Fruit fly (Drosophila melanogaster) whole organism, prepupa: ENCODE data around the gene Nubp2.

Experiments
- Blimp-1 ChIP-seq: fragments of 200-800 bp; sonication (Bioruptor generic); optimal IDR thresholded peaks from 3 replicates; lab custom pipeline; 2017; ENCODE audit warnings: missing biosample characterization, missing genetic modification characterization, mild to moderate bottlenecking, moderate library complexity, missing genetic modification reagents
- CG10631 ChIP-seq: fragments of 200-800 bp; sonication (Bioruptor generic); optimal IDR thresholded peaks from 2 replicates; lab custom pipeline; 2016; ENCODE audit warnings: missing biosample characterization, missing genetic modification characterization
- CG10669 ChIP-seq: fragments of 200-800 bp; sonication (Bioruptor generic); optimal IDR thresholded peaks from 3 replicates; lab custom pipeline; 2018; ENCODE audit warnings: missing biosample characterization, mild to moderate bottlenecking, missing genetic modification characterization, moderate library complexity
- CG11294 ChIP-seq: fragments of 200-800 bp; sonication (Bioruptor generic); IDR thresholded peaks from 2 replicates; pipeline ENCODE4 v1.3.6; 2022; ENCODE audit warnings: missing biosample characterization, missing genetic modification characterization
- CG11902 ChIP-seq: fragments of 200-800 bp; sonication (Bioruptor generic); optimal IDR thresholded peaks from 3 replicates; lab custom pipeline; 2016; ENCODE audit warnings: missing biosample characterization, missing genetic modification characterization
- CG15336 ChIP-seq: fragments of 200-800 bp; sonication (Bioruptor generic); IDR thresholded peaks from 2 replicates; pipeline ENCODE4 v1.3.6; 2022; ENCODE audit warnings: missing biosample characterization, missing genetic modification characterization
- CG1621 ChIP-seq: fragments of 200-800 bp; sonication (Bioruptor generic); optimal IDR thresholded peaks from 3 replicates; lab custom pipeline; 2018; ENCODE audit warnings: missing biosample characterization, mild to moderate bottlenecking, missing genetic modification characterization
- CG16779 ChIP-seq: fragments of 200-800 bp; sonication (Bioruptor generic); optimal IDR thresholded peaks from 3 replicates; lab custom pipeline; 2017; ENCODE audit warnings: missing biosample characterization, mild to moderate bottlenecking, missing genetic modification characterization
- CG3032 ChIP-seq: fragments of 200-800 bp; optimal IDR thresholded peaks from 2 replicates; lab custom pipeline; 2019; ENCODE audit warnings: missing biosample characterization, mild to moderate bottlenecking, missing genetic modification characterization, moderate library complexity
- CG31627 ChIP-seq: fragments of 200-800 bp; sonication (Bioruptor generic); optimal IDR thresholded peaks from 3 replicates; lab custom pipeline; 2016; ENCODE audit warnings: missing biosample characterization, missing genetic modification characterization
- CG32006 ChIP-seq: fragments of 200-800 bp; sonication (Bioruptor generic); optimal IDR thresholded peaks from 3 replicates; lab custom pipeline; 2017; ENCODE audit warnings: missing biosample characterization, mild to moderate bottlenecking, missing genetic modification characterization
- CG34406 ChIP-seq: fragments of 200-800 bp; sonication (Bioruptor generic); optimal IDR thresholded peaks from 3 replicates; lab custom pipeline; 2016; ENCODE audit warnings: missing biosample characterization, missing genetic modification characterization
- CG3919 ChIP-seq: fragments of 200-800 bp; sonication (Bioruptor generic); optimal IDR thresholded peaks from 3 replicates; lab custom pipeline; 2016; ENCODE audit warnings: missing biosample characterization, missing genetic modification characterization
- CG4318 ChIP-seq: fragments of 200-800 bp; sonication (Bioruptor generic); optimal IDR thresholded peaks from 3 replicates; lab custom pipeline; 2017; ENCODE audit warnings: missing biosample characterization, mild to moderate bottlenecking, missing genetic modification characterization
- CG6276 ChIP-seq: fragments of 200-800 bp; sonication (Bioruptor generic); optimal IDR thresholded peaks from 2 replicates; lab custom pipeline; 2017; ENCODE audit warnings: missing biosample characterization, mild to moderate bottlenecking, missing genetic modification characterization
- CG6792 ChIP-seq: fragments of 200-800 bp; sonication (Bioruptor generic); optimal IDR thresholded peaks from 3 replicates; lab custom pipeline; 2016; ENCODE audit warnings: missing biosample characterization, missing genetic modification characterization
- CG6808 ChIP-seq: fragments of 200-800 bp; sonication (Bioruptor generic); optimal IDR thresholded peaks from 3 replicates; lab custom pipeline; 2017; ENCODE audit warnings: missing biosample characterization, missing genetic modification characterization, mild to moderate bottlenecking, moderate library complexity, missing genetic modification reagents
- CG6854 ChIP-seq: fragments of 200-800 bp; sonication (Bioruptor generic); optimal IDR thresholded peaks from 2 replicates; lab custom pipeline; 2017; ENCODE audit warnings: missing biosample characterization, mild to moderate bottlenecking, missing genetic modification characterization
- CG8319 ChIP-seq: fragments of 200-800 bp; sonication (Bioruptor generic); optimal IDR thresholded peaks from 3 replicates; lab custom pipeline; 2016; ENCODE audit warnings: missing biosample characterization, missing genetic modification characterization
- CG8632 ChIP-seq: fragments of 200-800 bp; sonication (Bioruptor generic); optimal IDR thresholded peaks from 3 replicates; lab custom pipeline; 2016; ENCODE audit warnings: missing biosample characterization, missing genetic modification characterization
- CG9139 ChIP-seq: fragments of 200-800 bp; sonication (Bioruptor generic); optimal IDR thresholded peaks from 3 replicates; lab custom pipeline; 2017; ENCODE audit warnings: missing biosample characterization, mild to moderate bottlenecking, missing genetic modification characterization
- Eip75B ChIP-seq: fragments of 200-800 bp; sonication (Bioruptor generic); optimal IDR thresholded peaks from 3 replicates; lab custom pipeline; 2016; ENCODE audit warnings: missing biosample characterization, missing genetic modification characterization
- Eip78C ChIP-seq: fragments of 200-800 bp; sonication (Bioruptor generic); peaks from one replicate; lab custom pipeline; 2016; ENCODE audit warnings: missing biosample characterization, missing genetic modification characterization
- Eip93F ChIP-seq: fragments of 200-800 bp; sonication (Bioruptor generic); optimal IDR thresholded peaks from 2 replicates; lab custom pipeline; 2016; ENCODE audit warnings: missing biosample characterization, mild to moderate bottlenecking, missing genetic modification characterization
- Ets21C ChIP-seq: fragments of 200-800 bp; sonication (Bioruptor generic); optimal IDR thresholded peaks from 3 replicates; lab custom pipeline; 2016; ENCODE audit warnings: missing biosample characterization, missing genetic modification characterization
- Ets96B ChIP-seq: fragments of 200-800 bp; optimal IDR thresholded peaks from 2 replicates; lab custom pipeline; 2019; ENCODE audit warnings: missing biosample characterization, mild to moderate bottlenecking, missing genetic modification characterization, moderate library complexity
- Gug ChIP-seq: fragments of 200-800 bp; sonication (Bioruptor generic); IDR thresholded peaks from 2 replicates; pipeline ENCODE4 v1.3.6; 2022; ENCODE audit warnings: missing biosample characterization, missing genetic modification characterization
- Hr39 ChIP-seq: fragments of 200-800 bp; sonication (Bioruptor generic); optimal IDR thresholded peaks from 2 replicates; lab custom pipeline; 2016; ENCODE audit warnings: missing biosample characterization, missing genetic modification characterization
- Hr4 ChIP-seq: fragments of 200-800 bp; sonication (Bioruptor generic); optimal IDR thresholded peaks from 3 replicates; lab custom pipeline; 2016; ENCODE audit warnings: missing biosample characterization, missing genetic modification characterization
- Met ChIP-seq: fragments of 200-800 bp; sonication (Bioruptor generic); optimal IDR thresholded peaks from 3 replicates; lab custom pipeline; 2016; ENCODE audit warnings: missing biosample characterization, missing genetic modification characterization
- OdsH ChIP-seq: fragments of 200-800 bp; sonication (Bioruptor generic); optimal IDR thresholded peaks from 3 replicates; lab custom pipeline; 2016; ENCODE audit warnings: missing biosample characterization, missing genetic modification characterization
- Smox ChIP-seq: fragments of 200-800 bp; sonication (Bioruptor generic); optimal IDR thresholded peaks from 3 replicates; lab custom pipeline; 2016; ENCODE audit warnings: missing biosample characterization, missing genetic modification characterization
- Sox102F ChIP-seq: fragments of 200-800 bp; sonication (Bioruptor generic); optimal IDR thresholded peaks from 2 replicates; lab custom pipeline; 2016; ENCODE audit warnings: missing biosample characterization, mild to moderate bottlenecking, missing genetic modification characterization
- Sox14 ChIP-seq: fragments of 200-800 bp; sonication (Bioruptor generic); optimal IDR thresholded peaks from 3 replicates; lab custom pipeline; 2016; ENCODE audit warnings: missing biosample characterization, missing genetic modification characterization
- achi ChIP-seq: fragments of 200-800 bp; sonication (Bioruptor generic); optimal IDR thresholded peaks from 3 replicates; lab custom pipeline; 2016; ENCODE audit warnings: missing biosample characterization, missing genetic modification characterization
- dac ChIP-seq: fragments of 200-800 bp; sonication (Bioruptor generic); optimal IDR thresholded peaks from 2 replicates; lab custom pipeline; 2017; ENCODE audit warnings: missing biosample characterization, mild to moderate bottlenecking, missing genetic modification characterization
- dsx ChIP-seq: fragments of 200-800 bp; optimal IDR thresholded peaks from 3 replicates; lab custom pipeline; 2019; ENCODE audit warnings: missing biosample characterization, mild to moderate bottlenecking, missing genetic modification characterization, moderate library complexity; ENCODE audit not compliant: poor library complexity, severe bottlenecking
- eg ChIP-seq: fragments of 200-800 bp; sonication (Bioruptor generic); IDR thresholded peaks from 3 replicates; pipeline ENCODE4 v1.3.6; 2022; ENCODE audit warnings: missing biosample characterization, missing genetic modification characterization
- esn ChIP-seq: fragments of 200-800 bp; sonication (Bioruptor generic); optimal IDR thresholded peaks from 2 replicates; lab custom pipeline; 2016; ENCODE audit warnings: missing biosample characterization, mild to moderate bottlenecking, missing genetic modification characterization, moderate library complexity
- fd59A ChIP-seq: fragments of 200-800 bp; sonication (Bioruptor generic); optimal IDR thresholded peaks from 2 replicates; lab custom pipeline; 2017; ENCODE audit warnings: missing biosample characterization, mild to moderate bottlenecking, missing genetic modification characterization, missing genetic modification reagents
- fd85E ChIP-seq: fragments of 200-800 bp; sonication (Bioruptor generic); optimal IDR thresholded peaks from 3 replicates; lab custom pipeline; 2016; ENCODE audit warnings: missing biosample characterization, missing genetic modification characterization
- fkh ChIP-seq: fragments of 200-800 bp; sonication (Bioruptor generic); optimal IDR thresholded peaks from 3 replicates; lab custom pipeline; 2017; ENCODE audit warnings: missing biosample characterization, mild to moderate bottlenecking, missing genetic modification characterization, moderate library complexity
- lz ChIP-seq: fragments of 200-800 bp; sonication (Bioruptor generic); optimal IDR thresholded peaks from 3 replicates; lab custom pipeline; 2016; ENCODE audit warnings: missing biosample characterization, missing genetic modification characterization
- net ChIP-seq: fragments of 200-800 bp; sonication (Bioruptor generic); optimal IDR thresholded peaks from 3 replicates; lab custom pipeline; 2016; ENCODE audit warnings: missing biosample characterization, missing genetic modification characterization
- pdm3 ChIP-seq: fragments of 200-800 bp; sonication (Bioruptor generic); optimal IDR thresholded peaks from 3 replicates; lab custom pipeline; 2016; ENCODE audit warnings: missing biosample characterization, missing genetic modification characterization
- salr ChIP-seq, 2 experiments: fragments of 200-800 bp; sonication (Bioruptor generic); optimal IDR thresholded peaks; 3 replicates each; lab custom pipeline; 2016 to 2018; ENCODE audit warnings: missing biosample characterization in 2 of 2, missing genetic modification characterization in 2 of 2, mild to moderate bottlenecking in 1 of 2
- spab ChIP-seq: fragments of 200-800 bp; sonication (Bioruptor generic); optimal IDR thresholded peaks from 2 replicates; lab custom pipeline; 2017; ENCODE audit warnings: missing biosample characterization, mild to moderate bottlenecking, missing genetic modification characterization, missing genetic modification reagents
- ss ChIP-seq, 2 experiments: fragments of 200-800 bp; sonication (Bioruptor generic); optimal IDR thresholded peaks; 2 replicates in 1 of 2; 3 replicates in 1 of 2; lab custom pipeline; 2017 to 2018; ENCODE audit warnings: mild to moderate bottlenecking in 2 of 2, missing biosample characterization in 2 of 2, missing genetic modification characterization in 2 of 2, moderate library complexity in 1 of 2
- svp ChIP-seq: fragments of 200-800 bp; sonication (Bioruptor generic); peaks from one replicate; lab custom pipeline; 2016; ENCODE audit warnings: missing biosample characterization, missing genetic modification characterization
- topi ChIP-seq: fragments of 200-800 bp; sonication (Bioruptor generic); optimal IDR thresholded peaks from 3 replicates; lab custom pipeline; 2016; ENCODE audit warnings: missing biosample characterization, missing genetic modification characterization
- vri ChIP-seq: fragments of 200-800 bp; sonication (Bioruptor generic); optimal IDR thresholded peaks from 3 replicates; lab custom pipeline; 2016; ENCODE audit warnings: missing biosample characterization, mild to moderate bottlenecking, missing genetic modification characterization

The Nubp2 gene

dm6 chr3L:20526196-20526740 is at the start of gene Nubp2:
Gene Nubp2, plus strand, starts transcription at chr3L:20526576.
- TF ChIP-seq CG6792 (GFP tag; lab: Kevin White, UChicago): peak; percentile 91
- TF ChIP-seq CG3919 (GFP tag; lab: Kevin White, UChicago): peak; percentile 93
- peak; percentile 86 for TF ChIP-seq vri
- TF ChIP-seq lz: peak; percentile 97
- TF ChIP-seq CG6808: peak; percentile 90
- TF ChIP-seq CG15336: peak; percentile 91
- peak; percentile 93 for TF ChIP-seq CG8632 (GFP tag; lab: Kevin White, UChicago)
- peak; percentile 82 for TF ChIP-seq fd85E (GFP tag; lab: Kevin White, UChicago)
- peak; percentile 95 for TF ChIP-seq Sox14 (GFP tag; lab: Kevin White, UChicago)
- peak; percentile 95 for TF ChIP-seq eg (GFP tag; lab: Robert Waterston, UW)
- TF ChIP-seq Blimp-1 (GFP tag; lab: Kevin White, UChicago): peak; percentile 74
- peak; percentile 93 for TF ChIP-seq Sox102F (GFP tag; lab: Kevin White, UChicago)
- TF ChIP-seq CG6854: peak; percentile 63
- TF ChIP-seq fd59A (GFP tag; lab: Kevin White, UChicago): peak; percentile 92
- peak; percentile 85 for TF ChIP-seq CG1621 (tag; lab: Kevin White, UChicago)
- TF ChIP-seq esn (GFP tag; lab: Kevin White, UChicago): peak; percentile 97
- TF ChIP-seq fkh: peak; percentile 95
- TF ChIP-seq Eip78C: peak; percentile 97
- peak; percentile 95 for TF ChIP-seq CG4318 (GFP tag; lab: Kevin White, UChicago)
- peak; percentile 95 for TF ChIP-seq Hr39 (GFP tag; lab: Kevin White, UChicago)
- TF ChIP-seq CG9139: peak; percentile 72
- TF ChIP-seq Ets21C (GFP tag; lab: Kevin White, UChicago): peak; percentile 93
- TF ChIP-seq topi (GFP tag; lab: Kevin White, UChicago): peak; percentile 94
- peak; percentile 96 for TF ChIP-seq Hr4 (GFP tag; lab: Kevin White, UChicago)
- peak; percentile 96 for TF ChIP-seq Eip75B
- peak; percentile 98 for TF ChIP-seq CG10631 (GFP tag; lab: Kevin White, UChicago)
- peak; percentile 97 for TF ChIP-seq OdsH (GFP tag; lab: Kevin White, UChicago)
- TF ChIP-seq CG6276 (GFP tag; lab: Kevin White, UChicago): peak; percentile 88
- TF ChIP-seq CG8319 (GFP tag; lab: Kevin White, UChicago): peak; percentile 92
- peak; percentile 92 for TF ChIP-seq Ets96B
- peak; percentile 90 for TF ChIP-seq Gug (GFP tag; lab: Robert Waterston, UW)
- TF ChIP-seq CG11294 (GFP tag; lab: Robert Waterston, UW): peak; percentile 90
- peak; percentile 92 for TF ChIP-seq CG10669 (GFP tag; lab: Kevin White, UChicago)
- TF ChIP-seq CG11902 (GFP tag; lab: Kevin White, UChicago): peak; percentile 93
- peak; percentile 97 for TF ChIP-seq CG3032 (tag; lab: Kevin White, UChicago)
- TF ChIP-seq net (GFP tag; lab: Kevin White, UChicago): peak; percentile 91
- TF ChIP-seq CG31627 (GFP tag; lab: Kevin White, UChicago): peak; percentile 96
- TF ChIP-seq CG32006 (GFP tag; lab: Kevin White, UChicago): peak; percentile 96
- TF ChIP-seq dac (GFP tag; lab: Kevin White, UChicago): peak; percentile 88
- peak; percentile 95 for TF ChIP-seq Smox (GFP tag; lab: Kevin White, UChicago)
- peak; percentile 93 for TF ChIP-seq Eip93F
- peak; percentile 94 for TF ChIP-seq CG34406 (GFP tag; lab: Kevin White, UChicago)
- peak; percentile 83 for TF ChIP-seq spab (GFP tag; lab: Kevin White, UChicago)
- TF ChIP-seq svp: peak; percentile 97
- peak; percentile 64 for TF ChIP-seq CG16779
- peak; percentile 89 for TF ChIP-seq dsx (GFP tag; lab: Kevin White, UChicago)
- peak; percentile 96 for TF ChIP-seq pdm3 (GFP tag; lab: Kevin White, UChicago)
- peak; percentile 83 to 93 for TF ChIP-seq ss (GFP tag; optimal IDR thresholded peaks at IDR 0.05; lab: Kevin White, UChicago)
- TF ChIP-seq Met (GFP tag; lab: Kevin White, UChicago): peak; percentile 95
- peak; percentile 85 to 93 for TF ChIP-seq salr (GFP tag; optimal IDR thresholded peaks at IDR 0.05; lab: Kevin White, UChicago)
- peak; percentile 94 for TF ChIP-seq achi (GFP tag; lab: Kevin White, UChicago)
